Fruit fly (Drosophila melanogaster): ENCODE measurements around the gene CG12499.

Gene CG12499

dm6 chr3R:22420911-22421310, 25.5 kb downstream of the CG12499 start, which contains the start of the genes Nop56 and mats:
Nop56 (minus strand) TSS chr3R:22421068.
mats (plus strand) TSS chr3R:22421161.
- TF ChIP-seq CG8765 (GFP tag; IDR thresholded peaks at IDR 0.05): no peak
- no peak for TF ChIP-seq tap (tag; optimal IDR thresholded peaks at IDR 0.05)
- TF ChIP-seq YL-1 (GFP tag; optimal IDR thresholded peaks at IDR 0.05): peak; percentile 99
- peak; percentile 34 for TF ChIP-seq CG7987 (GFP tag; optimal IDR thresholded peaks at IDR 0.05)
- no peak for TF ChIP-seq CG1647 (GFP tag; optimal IDR thresholded peaks at IDR 0.05)
- TF ChIP-seq Dref (GFP tag; IDR thresholded peaks at IDR 0.05): peak; percentile 37
- no peak for TF ChIP-seq schlank (tag; optimal IDR thresholded peaks at IDR 0.05)
- peak; percentile 73 for TF ChIP-seq CG15514 (GFP tag; optimal IDR thresholded peaks at IDR 0.05)
- TF ChIP-seq br (optimal IDR thresholded peaks at IDR 0.05): no peak
- TF ChIP-seq tin (GFP tag; optimal IDR thresholded peaks at IDR 0.05): no peak
- peak; percentile 48 for TF ChIP-seq phol (tag; optimal IDR thresholded peaks at IDR 0.05)
- TF ChIP-seq Deaf1 (tag; optimal IDR thresholded peaks at IDR 0.05): no peak
- TF ChIP-seq CG3281 (GFP tag; optimal IDR thresholded peaks at IDR 0.05): no peak
- peak; percentile 20 for TF ChIP-seq CG17359 (tag; optimal IDR thresholded peaks at IDR 0.05)
- TF ChIP-seq Side (GFP tag; optimal IDR thresholded peaks at IDR 0.05): no peak
- no peak for TF ChIP-seq CG12236 (GFP tag; optimal IDR thresholded peaks at IDR 0.05)
- TF ChIP-seq chif (GFP tag; optimal IDR thresholded peaks at IDR 0.05): no peak
- TF ChIP-seq Nf-YA (GFP tag; IDR thresholded peaks at IDR 0.05): no peak
- no peak for TF ChIP-seq Rx (GFP tag; IDR thresholded peaks at IDR 0.05)
- TF ChIP-seq CG11456 (GFP tag; IDR thresholded peaks at IDR 0.05): no peak
- TF ChIP-seq ttk (GFP tag; IDR thresholded peaks at IDR 0.05): no peak
- peak; percentile 31 for TF ChIP-seq Dp (GFP tag; optimal IDR thresholded peaks at IDR 0.05)
- no peak for TF ChIP-seq CG12942 (GFP tag; optimal IDR thresholded peaks at IDR 0.05)
- TF ChIP-seq ase (GFP tag; IDR thresholded peaks at IDR 0.05): no peak
- TF ChIP-seq zen (tag; optimal IDR thresholded peaks at IDR 0.05): peak; percentile 13
- TF ChIP-seq Atf-2 (GFP tag; optimal IDR thresholded peaks at IDR 0.05): no peak
- 0 out of 2 replicates have a peak, but pooled peaks have one; percentile 28 for TF ChIP-seq sna (GFP tag; IDR thresholded peaks at IDR 0.05; ENCODE audit: partially characterized antibody)
- TF ChIP-seq NK7.1 (GFP tag; optimal IDR thresholded peaks at IDR 0.05): no peak
- TF ChIP-seq sisA (GFP tag; IDR thresholded peaks at IDR 0.05): no peak
- no peak for TF ChIP-seq fd64A (GFP tag; optimal IDR thresholded peaks at IDR 0.05)
- peak; percentile 15 for TF ChIP-seq CG13624 (GFP tag; optimal IDR thresholded peaks at IDR 0.05)
- TF ChIP-seq HLH54F (GFP tag; optimal IDR thresholded peaks at IDR 0.05): no peak
- no peak for TF ChIP-seq CG10565 (GFP tag; optimal IDR thresholded peaks at IDR 0.05)
- TF ChIP-seq Spps (tag; optimal IDR thresholded peaks at IDR 0.05): no peak
- TF ChIP-seq Ravus (GFP tag; IDR thresholded peaks at IDR 0.05): no peak
- no peak for TF ChIP-seq CG15696 (tag; optimal IDR thresholded peaks at IDR 0.05)
- no peak for TF ChIP-seq gcm2 (GFP tag; optimal IDR thresholded peaks at IDR 0.05)
- TF ChIP-seq PHDP (tag; optimal IDR thresholded peaks at IDR 0.05): no peak
- TF ChIP-seq cad (GFP tag; optimal IDR thresholded peaks at IDR 0.05): no peak
- no peak for TF ChIP-seq CG14441 (GFP tag; IDR thresholded peaks at IDR 0.05)
- TF ChIP-seq pho (GFP tag; optimal IDR thresholded peaks at IDR 0.05): no peak
- TF ChIP-seq Dip3 (GFP tag; optimal IDR thresholded peaks at IDR 0.05): no peak
- TF ChIP-seq aop (GFP tag; IDR thresholded peaks at IDR 0.05): no peak
- no peak for TF ChIP-seq psq (GFP tag; optimal IDR thresholded peaks at IDR 0.05)
- TF ChIP-seq CG16863 (GFP tag; optimal IDR thresholded peaks at IDR 0.05): no peak
- TF ChIP-seq btn (GFP tag; optimal IDR thresholded peaks at IDR 0.05): no peak
- no peak for TF ChIP-seq CG6813 (GFP tag; optimal IDR thresholded peaks at IDR 0.05)
- peak; percentile 74 for TF ChIP-seq CG1603 (tag; optimal IDR thresholded peaks at IDR 0.05)
- TF ChIP-seq ATbp (GFP tag; optimal IDR thresholded peaks at IDR 0.05): no peak
- TF ChIP-seq Stat92E (GFP tag; optimal IDR thresholded peaks at IDR 0.05): peak in 1 of 3 experiments; percentile 78
- TF ChIP-seq Myb (GFP tag; optimal IDR thresholded peaks at IDR 0.05): peak; percentile 11
- no peak for TF ChIP-seq CG4820 (GFP tag; optimal IDR thresholded peaks at IDR 0.05)
